Worm (Caenorhabditis elegans) whole organism, L2 larva: ENCODE measurements around the gene F23B2.7.

Experiments
- C34F6.9 ChIP-seq: fragments of 150-350 bp; optimal IDR thresholded peaks from 2 replicates; lab custom pipeline; 2014; ENCODE audit warnings: missing biosample characterization, missing genetic modification characterization
- F13H6.1 ChIP-seq: sonication (generic microtip); optimal IDR thresholded peaks from 2 replicates; lab custom pipeline; 2016; ENCODE audit warnings: missing genetic modification characterization, missing compliant biosample characterization
- R02D3.7 ChIP-seq: fragments of 150-350 bp; optimal IDR thresholded peaks from 2 replicates; lab custom pipeline; 2014; ENCODE audit warnings: missing biosample characterization, missing genetic modification characterization
- Y55F3AM.14 ChIP-seq: fragments of 200-800 bp; sonication (Bioruptor generic); optimal IDR thresholded peaks from 2 replicates; lab custom pipeline; 2018; ENCODE audit warnings: mild to moderate bottlenecking, missing genetic modification characterization, missing compliant biosample characterization
- alr-1 ChIP-seq: fragments of 150-350 bp; optimal IDR thresholded peaks from 2 replicates; lab custom pipeline; 2014; ENCODE audit warnings: missing biosample characterization, missing genetic modification characterization
- ama-1 ChIP-seq: fragments of 150-350 bp; optimal IDR thresholded peaks from 2 replicates; lab custom pipeline; 2018; ENCODE audit warnings: inconsistent platforms
- blmp-1 ChIP-seq: sonication (generic microtip); optimal IDR thresholded peaks from 2 replicates; lab custom pipeline; 2017; ENCODE audit warnings: missing genetic modification characterization, mild to moderate bottlenecking, missing compliant biosample characterization, antibody characterized with exemption, moderate library complexity; ENCODE audit not compliant: insufficient read depth
- crh-2 ChIP-seq: sonication (generic microtip); optimal IDR thresholded peaks from 2 replicates; lab custom pipeline; 2017; ENCODE audit warnings: missing biosample characterization, missing genetic modification characterization
- dmd-4 ChIP-seq: sonication (generic microtip); optimal IDR thresholded peaks from 2 replicates; lab custom pipeline; 2017; ENCODE audit warnings: missing biosample characterization, missing genetic modification characterization
- elt-1 ChIP-seq: fragments of 150-350 bp; optimal IDR thresholded peaks from 2 replicates; lab custom pipeline; 2014; ENCODE audit warnings: missing biosample characterization, missing genetic modification characterization
- fos-1 ChIP-seq: fragments of 150-350 bp; optimal IDR thresholded peaks from 2 replicates; lab custom pipeline; 2014; ENCODE audit warnings: missing biosample characterization, missing genetic modification characterization
- lin-11 ChIP-seq: fragments of 150-350 bp; sonication (generic microtip); optimal IDR thresholded peaks from 2 replicates; lab custom pipeline; 2014; ENCODE audit warnings: missing biosample characterization, missing genetic modification characterization, inconsistent platforms, mixed read lengths
- lsy-2 ChIP-seq, 2 experiments: fragments of 150-350 bp in 1 of 2; sonication (generic microtip) in 1 of 2; optimal IDR thresholded peaks; 2 replicates each; lab custom pipeline; 2014 to 2017; ENCODE audit warnings: missing biosample characterization in 2 of 2, missing genetic modification characterization in 2 of 2
- mab-5 ChIP-seq: fragments of 150-350 bp; optimal IDR thresholded peaks from 2 replicates; lab custom pipeline; 2014; ENCODE audit warnings: missing biosample characterization, missing genetic modification characterization
- mbf-1 ChIP-seq: sonication (generic microtip); optimal IDR thresholded peaks from 2 replicates; lab custom pipeline; 2017; ENCODE audit warnings: missing biosample characterization, missing genetic modification characterization
- mdl-1 ChIP-seq, 2 experiments: fragments of 150-350 bp in 1 of 2; sonication (generic microtip) in 1 of 2; optimal IDR thresholded peaks; 2 replicates each; lab custom pipeline; 2017; ENCODE audit warnings: missing biosample characterization in 2 of 2, missing genetic modification characterization in 2 of 2
- nhr-10 ChIP-seq: sonication (generic microtip); optimal IDR thresholded peaks from 2 replicates; lab custom pipeline; 2017; ENCODE audit warnings: missing biosample characterization, missing genetic modification characterization
- nhr-11 ChIP-seq: fragments of 150-350 bp; optimal IDR thresholded peaks from 2 replicates; lab custom pipeline; 2014; ENCODE audit warnings: missing biosample characterization, missing genetic modification characterization
- nhr-12 ChIP-seq: fragments of 150-350 bp; optimal IDR thresholded peaks from 2 replicates; lab custom pipeline; 2014; ENCODE audit warnings: missing biosample characterization, missing genetic modification characterization
- nhr-129 ChIP-seq: fragments of 150-350 bp; optimal IDR thresholded peaks from 2 replicates; lab custom pipeline; 2014; ENCODE audit warnings: missing biosample characterization, missing genetic modification characterization
- nhr-21 ChIP-seq: fragments of 150-350 bp; optimal IDR thresholded peaks from 2 replicates; lab custom pipeline; 2014; ENCODE audit warnings: missing biosample characterization, missing genetic modification characterization
- nhr-23 ChIP-seq: fragments of 150-350 bp; optimal IDR thresholded peaks from 2 replicates; lab custom pipeline; 2014; ENCODE audit warnings: missing biosample characterization, missing genetic modification reagents, missing genetic modification characterization
- nhr-77 ChIP-seq: fragments of 150-350 bp; optimal IDR thresholded peaks from 2 replicates; lab custom pipeline; 2014; ENCODE audit warnings: missing biosample characterization, missing genetic modification characterization
- peb-1 ChIP-seq: fragments of 150-350 bp; optimal IDR thresholded peaks from 2 replicates; lab custom pipeline; 2014; ENCODE audit warnings: missing biosample characterization, missing genetic modification characterization
- sem-4 ChIP-seq: fragments of 150-350 bp; optimal IDR thresholded peaks from 2 replicates; lab custom pipeline; 2014; ENCODE audit warnings: missing biosample characterization, missing genetic modification reagents, missing genetic modification characterization
- sma-9 ChIP-seq, 2 experiments: fragments of 150-350 bp in 1 of 2; sonication (generic microtip) in 1 of 2; optimal IDR thresholded peaks; 2 replicates each; lab custom pipeline; 2014 to 2016; ENCODE audit warnings: missing genetic modification characterization in 2 of 2, mild to moderate bottlenecking in 1 of 2, missing biosample characterization in 1 of 2, missing compliant biosample characterization in 1 of 2, missing genetic modification reagents in 1 of 2, moderate library complexity in 1 of 2
- snpc-4 ChIP-seq: fragments of 150-350 bp; optimal IDR thresholded peaks from 2 replicates; lab custom pipeline; 2014; ENCODE audit warnings: missing biosample characterization, missing genetic modification characterization
- unc-55 ChIP-seq: fragments of 150-350 bp; sonication (generic microtip); optimal IDR thresholded peaks from 3 replicates; lab custom pipeline; 2014; ENCODE audit warnings: missing biosample characterization, missing genetic modification reagents, missing genetic modification characterization
- unc-62 ChIP-seq: fragments of 150-350 bp; optimal IDR thresholded peaks from 2 replicates; lab custom pipeline; 2014; ENCODE audit warnings: missing biosample characterization, missing genetic modification reagents, missing genetic modification characterization
- zag-1 ChIP-seq: fragments of 150-350 bp; optimal IDR thresholded peaks from 2 replicates; lab custom pipeline; 2014; ENCODE audit warnings: missing biosample characterization, missing genetic modification characterization
- ztf-1 ChIP-seq: fragments of 200-800 bp; sonication (Bioruptor generic); conservative IDR thresholded peaks from 2 replicates; pipeline ENCODE4 v1.3.6; 2022; ENCODE audit warnings: missing genetic modification characterization, missing compliant biosample characterization
- ztf-11 ChIP-seq: sonication (generic microtip); optimal IDR thresholded peaks from 2 replicates; lab custom pipeline; 2017; ENCODE audit warnings: missing biosample characterization, missing genetic modification characterization
- ztf-4 ChIP-seq: fragments of 150-350 bp; optimal IDR thresholded peaks from 2 replicates; lab custom pipeline; 2014; ENCODE audit warnings: missing biosample characterization, missing genetic modification characterization

F23B2.7 gene

ce11 chrIV:9108631-9109030, 41.6 kb upstream of the F23B2.7 start, which contains the start of gene aly-1:
TSS of gene aly-1 (plus strand) at chrIV:9108931.
- TF ChIP-seq zag-1 (tag; lab: Kevin White, UChicago) (no peak), nhr-10 (tag; lab: Kevin White, UChicago) (no peak), nhr-77 (tag; lab: Kevin White, UChicago) (no peak), ama-1 (no peak), R02D3.7 (tag; lab: Kevin White, UChicago) (no peak), lin-11 (tag; lab: Kevin White, UChicago) (no peak), mbf-1 (no peak), nhr-129 (no peak), nhr-23 (tag; lab: Kevin White, UChicago) (no peak)
- TF ChIP-seq, all 48 proteins: peak for 0

- no peak for TF ChIP-seq R02D3.7 (tag; lab: Kevin White, UChicago)
- no peak for TF ChIP-seq C34F6.9 (tag; lab: Kevin White, UChicago)
- peak; percentile 76 for TF ChIP-seq blmp-1 (tag; lab: Kevin White, UChicago)
- peak; percentile 0 for TF ChIP-seq nhr-21 (tag; lab: Kevin White, UChicago)
- TF ChIP-seq Y55F3AM.14 (GFP tag; lab: Kevin White, UChicago) = no peak
- no peak for TF ChIP-seq ztf-1 (GFP tag; lab: Robert Waterston, UW)
- TF ChIP-seq sma-9 (GFP tag; optimal IDR thresholded peaks at IDR 0.05; lab: Kevin White, UChicago) = no peak
- no peak for TF ChIP-seq sma-9 (tag; optimal IDR thresholded peaks at IDR 0.05; lab: Kevin White, UChicago)
- peak; percentile 93 for TF ChIP-seq fos-1
- TF ChIP-seq sem-4 = no peak
- TF ChIP-seq, all 48 proteins: peak for 3
These were observed 38.3 kb upstream of the F23B2.7 start for ce11 chrIV:9112019-9112418.

ce11 chrIV:9114078-9114477, 36.2 kb upstream of the F23B2.7 start:
- TF ChIP-seq ztf-4 (tag; lab: Kevin White, UChicago) (no peak), ztf-11 (no peak), sma-9 (GFP tag; optimal IDR thresholded peaks at IDR 0.05; lab: Kevin White, UChicago) (no peak), sma-9 (tag; optimal IDR thresholded peaks at IDR 0.05; lab: Kevin White, UChicago) (no peak), nhr-11 (tag; lab: Kevin White, UChicago) (no peak), F13H6.1 (tag; lab: Kevin White, UChicago) (no peak), nhr-77 (tag; lab: Kevin White, UChicago) (no peak), R02D3.7 (tag; lab: Kevin White, UChicago) (no peak), mdl-1 (tag; optimal IDR thresholded peaks at IDR 0.05; lab: Kevin White, UChicago) (no peak), snpc-4 (tag; lab: Kevin White, UChicago) (no peak), dmd-4 (tag; lab: Kevin White, UChicago) (no peak), lsy-2 (tag; optimal IDR thresholded peaks at IDR 0.05; lab: Kevin White, UChicago) (no peak), nhr-10 (tag; lab: Kevin White, UChicago) (no peak), crh-2 (tag; lab: Kevin White, UChicago) (no peak), unc-62 (no peak), mbf-1 (no peak), unc-55 (GFP tag; lab: Kevin White, UChicago) (no peak), zag-1 (tag; lab: Kevin White, UChicago) (no peak), peb-1 (tag; lab: Kevin White, UChicago) (no peak)

ce11 chrIV:9116452-9116851, 33.8 kb upstream of the F23B2.7 start:
- no peak for TF ChIP-seq unc-62
- no peak for TF ChIP-seq dmd-4 (tag; lab: Kevin White, UChicago)
- peak; percentile 89 for TF ChIP-seq fos-1

- TF ChIP-seq nhr-77 (tag; lab: Kevin White, UChicago) (no peak), lsy-2 (tag; optimal IDR thresholded peaks at IDR 0.05; lab: Kevin White, UChicago) (no peak), ztf-1 (GFP tag; lab: Robert Waterston, UW) (no peak), C34F6.9 (tag; lab: Kevin White, UChicago) (no peak), unc-62 (no peak), ztf-11 (no peak), nhr-23 (tag; lab: Kevin White, UChicago) (no peak), lin-11 (tag; lab: Kevin White, UChicago) (no peak), mab-5 (tag; lab: Kevin White, UChicago) (no peak), nhr-12 (no peak), nhr-129 (no peak), snpc-4 (tag; lab: Kevin White, UChicago) (no peak), elt-1 (tag; lab: Kevin White, UChicago) (no peak), nhr-10 (tag; lab: Kevin White, UChicago) (no peak), crh-2 (tag; lab: Kevin White, UChicago) (no peak), alr-1 (tag; lab: Kevin White, UChicago) (no peak)
These were observed 32.6 kb upstream of the F23B2.7 start for ce11 chrIV:9117700-9118099.
